Worm (Caenorhabditis elegans) whole organism, L4 larva: ENCODE measurements around the gene W04G3.7.

Experiments
- D1046.2 ChIP-seq: fragments of 200-800 bp; sonication (Bioruptor generic); IDR thresholded peaks from 2 replicates; pipeline ENCODE4 v1.3.6; 2022; ENCODE audit warnings: missing genetic modification characterization, missing compliant biosample characterization
- F10B5.3 ChIP-seq: sonication (generic microtip); optimal IDR thresholded peaks from 2 replicates; lab custom pipeline; 2016; ENCODE audit warnings: mild to moderate bottlenecking, missing genetic modification characterization, missing compliant biosample characterization
- R02D3.7 ChIP-seq: fragments of 150-350 bp; sonication (generic microtip); optimal IDR thresholded peaks from 3 replicates; lab custom pipeline; 2014; ENCODE audit warnings: missing biosample characterization, missing genetic modification characterization
- Y5F2A.4 ChIP-seq: fragments of 200-800 bp; sonication (Bioruptor generic); optimal IDR thresholded peaks from 2 replicates; lab custom pipeline; 2018; ENCODE audit warnings: mild to moderate bottlenecking, missing genetic modification characterization, missing compliant biosample characterization
- ZK337.2 ChIP-seq: fragments of 200-800 bp; sonication (Bioruptor generic); IDR thresholded peaks from 2 replicates; pipeline ENCODE4 v1.3.6; 2022; ENCODE audit warnings: missing genetic modification reagents, missing genetic modification characterization, missing compliant biosample characterization
- aha-1 ChIP-seq: fragments of 150-350 bp; peaks from one replicate; lab custom pipeline; 2014; ENCODE audit warnings: missing biosample characterization, missing genetic modification characterization
- attf-4 ChIP-seq: sonication (generic microtip); optimal IDR thresholded peaks from 3 replicates; lab custom pipeline; 2017; ENCODE audit warnings: missing biosample characterization, missing genetic modification characterization
- ceh-32 ChIP-seq: sonication (generic microtip); optimal IDR thresholded peaks from 2 replicates; lab custom pipeline; 2016; ENCODE audit warnings: mild to moderate bottlenecking, missing genetic modification characterization, missing compliant biosample characterization; ENCODE audit not compliant: poor library complexity
- ceh-62 ChIP-seq: sonication (generic microtip); optimal IDR thresholded peaks from 2 replicates; lab custom pipeline; 2017; ENCODE audit warnings: missing biosample characterization, missing genetic modification characterization
- ces-1 ChIP-seq: fragments of 150-350 bp; sonication (generic microtip); optimal IDR thresholded peaks from 4 replicates; lab custom pipeline; 2014; ENCODE audit warnings: missing biosample characterization, missing genetic modification reagents, missing genetic modification characterization
- dmd-6 ChIP-seq: fragments of 200-800 bp; sonication (Bioruptor generic); IDR thresholded peaks from 2 replicates; pipeline ENCODE4 v1.3.6; 2022; ENCODE audit warnings: missing genetic modification reagents, missing genetic modification characterization, missing compliant biosample characterization
- dmd-8 ChIP-seq: fragments of 200-800 bp; sonication (Bioruptor generic); IDR thresholded peaks from 2 replicates; pipeline ENCODE4 v1.3.6; 2022; ENCODE audit warnings: missing genetic modification characterization, missing compliant biosample characterization
- dve-1 ChIP-seq: sonication (generic microtip); optimal IDR thresholded peaks from 2 replicates; lab custom pipeline; 2017; ENCODE audit warnings: antibody characterized with exemption, mild to moderate bottlenecking, missing genetic modification characterization, missing compliant biosample characterization; ENCODE audit not compliant: insufficient read depth
- egl-43 ChIP-seq: fragments of 200-800 bp; sonication (Bioruptor generic); IDR thresholded peaks from 2 replicates; pipeline ENCODE4 v1.3.6; 2022; ENCODE audit warnings: missing genetic modification reagents, missing genetic modification characterization, missing compliant biosample characterization
- fkh-10 ChIP-seq: fragments of 150-350 bp; optimal IDR thresholded peaks from 2 replicates; lab custom pipeline; 2014; ENCODE audit warnings: missing biosample characterization, missing genetic modification reagents, missing genetic modification characterization
- gei-8 ChIP-seq: fragments of 200-800 bp; sonication (Bioruptor generic); optimal IDR thresholded peaks from 2 replicates; lab custom pipeline; 2018; ENCODE audit warnings: mild to moderate bottlenecking, missing genetic modification characterization, missing compliant biosample characterization
- hlh-11 ChIP-seq: fragments of 200-800 bp; sonication (Bioruptor generic); optimal IDR thresholded peaks from 2 replicates; lab custom pipeline; 2018; ENCODE audit warnings: mild to moderate bottlenecking, missing genetic modification characterization, missing compliant biosample characterization
- hmg-1.1 ChIP-seq: fragments of 200-800 bp; sonication (Bioruptor generic); IDR thresholded peaks from 2 replicates; pipeline ENCODE4 v1.3.6; 2022; ENCODE audit warnings: missing genetic modification reagents, missing genetic modification characterization, missing compliant biosample characterization
- lim-7 ChIP-seq: fragments of 200-800 bp; sonication (Bioruptor generic); IDR thresholded peaks from 2 replicates; pipeline ENCODE4 v1.3.6; 2022; ENCODE audit warnings: missing genetic modification characterization, missing compliant biosample characterization
- lir-3 ChIP-seq: sonication (generic microtip); optimal IDR thresholded peaks from 2 replicates; lab custom pipeline; 2016; ENCODE audit warnings: mild to moderate bottlenecking, missing genetic modification characterization, missing compliant biosample characterization
- madf-5 ChIP-seq, 2 experiments: fragments of 200-800 bp; sonication (Bioruptor generic); IDR thresholded peaks; 2 replicates each; pipeline ENCODE4 v1.3.6; 2022; ENCODE audit warnings: missing compliant biosample characterization in 2 of 2, missing genetic modification characterization in 2 of 2
- madf-9 ChIP-seq: fragments of 200-800 bp; sonication (Bioruptor generic); conservative IDR thresholded peaks from 2 replicates; pipeline ENCODE4 v1.3.6; 2022; ENCODE audit warnings: missing genetic modification reagents, missing genetic modification characterization, missing compliant biosample characterization
- mdl-1 ChIP-seq, 2 experiments: fragments of 150-350 bp in 1 of 2; sonication (generic microtip) in 1 of 2; optimal IDR thresholded peaks; 2 replicates each; lab custom pipeline; 2014 to 2017; ENCODE audit warnings: missing biosample characterization in 2 of 2, missing genetic modification characterization in 2 of 2
- mxl-2 ChIP-seq: fragments of 200-800 bp; sonication (Bioruptor generic); conservative IDR thresholded peaks from 2 replicates; pipeline ENCODE4 v1.3.6; 2022; ENCODE audit warnings: missing genetic modification reagents, missing genetic modification characterization, missing compliant biosample characterization
- nhr-111 ChIP-seq: fragments of 200-800 bp; sonication (Bioruptor generic); optimal IDR thresholded peaks from 2 replicates; lab custom pipeline; 2018; ENCODE audit warnings: mild to moderate bottlenecking, missing genetic modification characterization, missing compliant biosample characterization
- nhr-28 ChIP-seq: fragments of 150-350 bp; optimal IDR thresholded peaks from 2 replicates; lab custom pipeline; 2014; ENCODE audit warnings: missing biosample characterization, missing genetic modification characterization
- nhr-76 ChIP-seq: fragments of 150-350 bp; optimal IDR thresholded peaks from 2 replicates; lab custom pipeline; 2014; ENCODE audit warnings: missing biosample characterization, missing genetic modification characterization
- pha-4 ChIP-seq, 2 experiments: fragments of 150-350 bp in 1 of 2; fragments of 200-800 bp in 1 of 2; sonication (Bioruptor generic) in 1 of 2; IDR thresholded peaks in 1 of 2; optimal IDR thresholded peaks in 1 of 2; 2 replicates each; pipeline versions ENCODE4 v1.3.6 to Lab custom; 2014 to 2022; ENCODE audit warnings: missing genetic modification characterization in 2 of 2, missing genetic modification reagents in 2 of 2, missing biosample characterization in 1 of 2, missing compliant biosample characterization in 1 of 2
- pqm-1 ChIP-seq: sonication (generic microtip); optimal IDR thresholded peaks from 2 replicates; lab custom pipeline; 2017; ENCODE audit warnings: missing biosample characterization, missing genetic modification characterization
- saeg-2 ChIP-seq: fragments of 200-800 bp; sonication (Bioruptor generic); IDR thresholded peaks from 2 replicates; pipeline ENCODE4 v1.3.6; 2022; ENCODE audit warnings: missing genetic modification reagents, missing genetic modification characterization, missing compliant biosample characterization
- set-16 ChIP-seq: fragments of 200-800 bp; sonication (Bioruptor generic); IDR thresholded peaks from 2 replicates; pipeline ENCODE4 v1.3.6; 2022; ENCODE audit warnings: missing genetic modification reagents, missing genetic modification characterization, missing compliant biosample characterization
- skn-1 ChIP-seq: fragments of 150-350 bp; optimal IDR thresholded peaks from 2 replicates; lab custom pipeline; 2014; ENCODE audit warnings: missing biosample characterization, missing genetic modification characterization
- snpc-1.2 ChIP-seq: fragments of 200-800 bp; sonication (Bioruptor generic); IDR thresholded peaks from 2 replicates; pipeline ENCODE4 v1.3.6; 2022; ENCODE audit warnings: missing genetic modification reagents, missing genetic modification characterization, missing compliant biosample characterization
- tra-1 ChIP-seq: fragments of 200-800 bp; sonication (Bioruptor generic); IDR thresholded peaks from 2 replicates; pipeline ENCODE4 v1.3.6; 2022; ENCODE audit warnings: missing genetic modification reagents, missing genetic modification characterization, missing compliant biosample characterization
- unc-130 ChIP-seq: sonication (generic microtip); optimal IDR thresholded peaks from 2 replicates; lab custom pipeline; 2016; ENCODE audit warnings: missing genetic modification reagents, missing genetic modification characterization, missing compliant biosample characterization
- unc-39 ChIP-seq: sonication (generic microtip); optimal IDR thresholded peaks from 2 replicates; lab custom pipeline; 2017; ENCODE audit warnings: missing biosample characterization, missing genetic modification characterization
- unc-62 ChIP-seq, 3 experiments: fragments of 150-350 bp in 1 of 3; sonication (generic microtip); optimal IDR thresholded peaks in 2 of 3; peaks in 1 of 3; 1 replicate in 1 of 3; 2 replicates in 2 of 3; lab custom pipeline; 2014 to 2017; ENCODE audit warnings: missing biosample characterization in 3 of 3, missing genetic modification characterization in 3 of 3, missing genetic modification reagents in 3 of 3, missing genotype in 1 of 3
- vab-7 ChIP-seq: fragments of 200-800 bp; sonication (Bioruptor generic); IDR thresholded peaks from 2 replicates; pipeline ENCODE4 v1.3.6; 2022; ENCODE audit warnings: missing genetic modification reagents, missing genetic modification characterization, missing compliant biosample characterization
- zfp-2 ChIP-seq: sonication (generic microtip); optimal IDR thresholded peaks from 2 replicates; lab custom pipeline; 2016; ENCODE audit warnings: mild to moderate bottlenecking, missing genetic modification characterization, missing compliant biosample characterization
- zfp-3 ChIP-seq: fragments of 200-800 bp; sonication (Bioruptor generic); conservative IDR thresholded peaks from 2 replicates; pipeline ENCODE4 v1.3.6; 2022; ENCODE audit warnings: missing genetic modification reagents, missing genetic modification characterization, missing compliant biosample characterization
- zip-2 ChIP-seq: fragments of 150-350 bp; optimal IDR thresholded peaks from 2 replicates; lab custom pipeline; 2014; ENCODE audit warnings: missing biosample characterization, missing genetic modification characterization
- ztf-11 ChIP-seq: fragments of 150-350 bp; optimal IDR thresholded peaks from 2 replicates; lab custom pipeline; 2014; ENCODE audit warnings: missing biosample characterization, missing genetic modification characterization

W04G3.7 gene

DNA sequence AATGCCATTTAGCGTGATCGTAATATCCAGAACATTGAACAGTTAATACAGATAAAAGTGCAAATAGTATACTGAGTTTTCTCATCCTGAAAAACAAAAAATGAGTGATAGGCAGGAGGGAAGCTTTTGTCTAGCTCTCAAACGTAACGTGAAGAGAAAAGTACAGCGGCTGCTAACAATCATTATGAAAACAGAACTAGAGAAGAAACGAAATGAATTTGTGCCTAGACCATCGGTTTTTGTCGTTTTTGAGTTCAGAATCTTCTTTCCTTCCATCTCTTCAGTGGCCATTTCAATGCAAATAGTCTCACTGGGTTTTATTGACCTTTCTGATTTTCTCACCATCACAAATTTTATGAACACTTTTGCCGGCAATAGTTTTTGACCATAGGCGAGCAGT lies at the start of gene W04G3.7:
Gene W04G3.7, minus strand, starts transcription at position 101 of the 400 bp plus-strand sequence.
- no peak for TF ChIP-seq dmd-8 (GFP tag; lab: Robert Waterston, UW)
- no peak for TF ChIP-seq ceh-62 (tag; lab: Kevin White, UChicago)
- no peak for TF ChIP-seq hmg-1.1 (GFP tag; lab: Robert Waterston, UW)
- no peak for TF ChIP-seq zfp-3 (GFP tag; lab: Robert Waterston, UW)
- TF ChIP-seq R02D3.7 (tag; lab: Kevin White, UChicago), result no peak
- no peak for TF ChIP-seq mdl-1 (tag; optimal IDR thresholded peaks at IDR 0.05; lab: Kevin White, UChicago)
- no peak for TF ChIP-seq dmd-6 (GFP tag; lab: Robert Waterston, UW)
- TF ChIP-seq nhr-76 (tag; lab: Kevin White, UChicago), result no peak
- TF ChIP-seq zfp-2 (tag; lab: Kevin White, UChicago), result no peak
- no peak for TF ChIP-seq skn-1 (tag; lab: Kevin White, UChicago)
- no peak for TF ChIP-seq ZK337.2 (GFP tag; lab: Robert Waterston, UW)
- no peak for TF ChIP-seq egl-43
- TF ChIP-seq pha-4 (GFP tag; IDR thresholded peaks at IDR 0.05; lab: Robert Waterston, UW), result no peak
- TF ChIP-seq pha-4 (tag; optimal IDR thresholded peaks at IDR 0.05; lab: Kevin White, UChicago), result no peak
- no peak for TF ChIP-seq ceh-32 (tag; lab: Kevin White, UChicago)

DNA sequence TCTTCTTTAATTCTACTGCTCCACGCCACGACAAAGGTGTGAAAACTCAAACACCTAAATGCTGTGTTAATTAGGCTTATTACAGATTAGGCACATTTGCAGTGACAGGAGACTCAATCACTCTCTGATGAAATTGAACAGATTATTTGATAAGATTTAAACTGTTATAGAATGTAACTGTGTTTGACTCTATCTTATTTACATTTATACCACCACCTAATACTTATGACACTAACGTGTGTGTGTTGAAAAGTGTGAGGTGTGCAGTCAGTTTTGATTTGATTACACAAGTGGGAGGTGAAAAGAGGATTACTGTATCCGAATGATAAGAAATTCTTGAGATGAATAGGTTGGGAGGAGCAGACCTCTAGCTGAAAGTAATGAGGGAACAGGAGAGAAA lies 47.2 kb upstream of the W04G3.7 start:
- TF ChIP-seq pqm-1 (tag; lab: Kevin White, UChicago), result peak; percentile 45
- TF ChIP-seq F10B5.3, result no peak
- no peak for TF ChIP-seq Y5F2A.4 (GFP tag; lab: Kevin White, UChicago)
- TF ChIP-seq egl-43, result no peak

DNA sequence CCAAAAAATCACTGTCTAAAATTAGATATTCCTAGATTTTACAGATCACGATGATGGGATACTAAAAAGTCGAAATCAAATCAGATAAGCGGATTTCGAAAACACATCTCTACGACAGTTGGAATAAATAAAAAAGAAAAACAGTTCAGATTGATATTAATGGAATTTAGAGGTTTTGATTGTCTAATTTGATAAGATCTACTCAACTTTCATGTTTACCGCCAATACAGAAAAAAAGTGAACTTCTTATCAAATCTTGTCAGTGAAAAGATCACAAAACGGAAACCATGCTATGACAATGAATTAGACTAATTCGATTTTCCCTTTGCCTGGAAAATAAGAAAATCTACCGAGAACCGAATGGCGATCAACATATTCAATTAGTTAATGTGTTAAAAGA lies 41.2 kb upstream of the W04G3.7 start:
- no peak for TF ChIP-seq mxl-2 (GFP tag; lab: Robert Waterston, UW)
- TF ChIP-seq hlh-11 (tag; lab: Kevin White, UChicago), result no peak
- TF ChIP-seq R02D3.7 (tag; lab: Kevin White, UChicago), result no peak
- no peak for TF ChIP-seq attf-4
- TF ChIP-seq nhr-28 (tag; lab: Kevin White, UChicago), result no peak
- TF ChIP-seq snpc-1.2 (GFP tag; lab: Robert Waterston, UW), result no peak
- TF ChIP-seq dve-1 (tag; lab: Kevin White, UChicago), result no peak
- TF ChIP-seq pqm-1 (tag; lab: Kevin White, UChicago), result no peak
- no peak for TF ChIP-seq unc-62 (GFP tag; optimal IDR thresholded peaks at IDR 0.05 in 1 of 2; lab: Kevin White, UChicago)
- TF ChIP-seq unc-62 (tag; optimal IDR thresholded peaks at IDR 0.05; lab: Kevin White, UChicago), result no peak
- TF ChIP-seq hmg-1.1 (GFP tag; lab: Robert Waterston, UW), result no peak
- no peak for TF ChIP-seq lir-3 (tag; lab: Kevin White, UChicago)
- no peak for TF ChIP-seq set-16
- TF ChIP-seq dmd-6 (GFP tag; lab: Robert Waterston, UW), result no peak
- TF ChIP-seq aha-1, result no peak

DNA sequence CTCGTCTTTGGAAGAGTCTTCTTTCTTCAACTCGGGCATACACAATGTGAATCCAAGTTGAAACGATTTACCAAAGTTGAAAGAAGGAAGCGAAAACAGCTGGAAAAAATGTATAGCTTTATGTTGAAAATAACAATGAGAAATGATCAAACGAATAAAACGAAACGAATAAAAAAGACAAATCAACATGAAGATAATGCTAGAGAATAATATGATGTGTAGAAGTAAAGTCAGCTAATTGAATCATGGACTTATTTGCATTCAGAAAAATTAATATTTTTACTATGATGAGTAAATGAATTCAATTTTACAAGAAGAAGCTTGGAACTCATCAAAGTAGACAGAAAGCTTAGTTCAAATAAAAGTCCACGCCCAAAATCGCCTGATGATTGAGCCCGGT lies 40.5 kb upstream of the W04G3.7 start, which contains the start of gene alr-1:
Gene alr-1, minus strand, starts transcription at position 101 of the 400 bp plus-strand sequence.
- no peak for TF ChIP-seq madf-5 (GFP tag; IDR thresholded peaks at IDR 0.05; lab: Robert Waterston, UW)
- no peak for TF ChIP-seq unc-39
- TF ChIP-seq zip-2 (tag; lab: Kevin White, UChicago), result no peak
- no peak for TF ChIP-seq madf-9 (GFP tag; lab: Robert Waterston, UW)
- TF ChIP-seq mdl-1 (tag; optimal IDR thresholded peaks at IDR 0.05; lab: Kevin White, UChicago), result no peak
- TF ChIP-seq skn-1 (tag; lab: Kevin White, UChicago), result no peak
- no peak for TF ChIP-seq D1046.2
- TF ChIP-seq nhr-76 (tag; lab: Kevin White, UChicago), result no peak
- no peak for TF ChIP-seq tra-1 (GFP tag; lab: Robert Waterston, UW)
- TF ChIP-seq lim-7 (GFP tag; lab: Robert Waterston, UW), result no peak
- no peak for TF ChIP-seq ztf-11
- TF ChIP-seq unc-130 (GFP tag; lab: Kevin White, UChicago), result no peak
- no peak for TF ChIP-seq saeg-2 (GFP tag; lab: Robert Waterston, UW)
- no peak for TF ChIP-seq ces-1
- no peak for TF ChIP-seq fkh-10 (GFP tag; lab: Kevin White, UChicago)
- no peak for TF ChIP-seq vab-7 (GFP tag; lab: Robert Waterston, UW)
- no peak for TF ChIP-seq nhr-111 (GFP tag; lab: Kevin White, UChicago)
- no peak for TF ChIP-seq gei-8 (GFP tag; lab: Kevin White, UChicago)
